Worm (Caenorhabditis elegans) whole organism, L1 larva: ENCODE results near the gene F35E8.13.
A peak's percentile ranks its signal among the peaks of the same experiment; 100 is the strongest.

ENCODE experiments used
- C16A3.4 ChIP-seq: fragments of 150-350 bp; optimal IDR thresholded peaks from 2 replicates; lab custom pipeline; 2014; ENCODE audit warnings: missing biosample characterization, missing genetic modification characterization
- Y116A8C.19 ChIP-seq: sonication (generic microtip); optimal IDR thresholded peaks from 2 replicates; lab custom pipeline; 2016; ENCODE audit warnings: missing compliant biosample characterization, missing genetic modification characterization, borderline replicate concordance
- alr-1 ChIP-seq: fragments of 200-800 bp; sonication (Bioruptor generic); optimal IDR thresholded peaks from 2 replicates; lab custom pipeline; 2018; ENCODE audit warnings: borderline replicate concordance, mild to moderate bottlenecking, missing genetic modification characterization, missing compliant biosample characterization
- ama-1 ChIP-seq: fragments of 150-350 bp; optimal IDR thresholded peaks from 2 replicates; lab custom pipeline; 2014
- ceh-63 ChIP-seq: fragments of 200-800 bp; sonication (Bioruptor generic); optimal IDR thresholded peaks from 2 replicates; lab custom pipeline; 2018; ENCODE audit warnings: mild to moderate bottlenecking, missing genetic modification characterization, missing compliant biosample characterization
- ceh-82 ChIP-seq, 3 experiments: fragments of 150-350 bp in 1 of 3; sonication (generic microtip) in 2 of 3; optimal IDR thresholded peaks; 2 replicates each; lab custom pipeline; 2014 to 2017; ENCODE audit warnings: missing biosample characterization in 3 of 3, missing genetic modification characterization in 3 of 3
- ceh-90 ChIP-seq: sonication (generic microtip); optimal IDR thresholded peaks from 2 replicates; lab custom pipeline; 2016; ENCODE audit warnings: missing genetic modification characterization, missing compliant biosample characterization
- dsc-1 ChIP-seq: sonication (generic microtip); optimal IDR thresholded peaks from 2 replicates; lab custom pipeline; 2016; ENCODE audit warnings: mild to moderate bottlenecking, missing genetic modification characterization, missing compliant biosample characterization
- efl-1 ChIP-seq, 4 experiments: fragments of 150-350 bp; optimal IDR thresholded peaks in 3 of 4; peaks in 1 of 4; 1 replicate in 1 of 4; 2 replicates in 3 of 4; lab custom pipeline; 2014; ENCODE audit warnings: missing biosample characterization in 2 of 4, missing genetic modification characterization in 2 of 4, missing genetic modification reagents in 2 of 4
- egl-27 ChIP-seq, 2 experiments: fragments of 150-350 bp in 1 of 2; sonication (generic microtip); optimal IDR thresholded peaks; 3 replicates each; lab custom pipeline; 2017 to 2018; ENCODE audit warnings: missing biosample characterization in 2 of 2, missing genetic modification characterization in 2 of 2, missing genetic modification reagents in 2 of 2
- ets-5 ChIP-seq: fragments of 200-800 bp; sonication (Bioruptor generic); IDR thresholded peaks from 2 replicates; pipeline ENCODE4 v1.3.6; 2022; ENCODE audit warnings: missing genetic modification characterization, missing compliant biosample characterization
- fkh-8 ChIP-seq: sonication (generic microtip); optimal IDR thresholded peaks from 2 replicates; lab custom pipeline; 2016; ENCODE audit warnings: mild to moderate bottlenecking, missing genetic modification characterization, missing compliant biosample characterization
- fos-1 ChIP-seq: fragments of 150-350 bp; optimal IDR thresholded peaks from 2 replicates; lab custom pipeline; 2014; ENCODE audit warnings: missing biosample characterization, missing genetic modification characterization
- grh-1 ChIP-seq: fragments of 200-800 bp; sonication (Bioruptor generic); IDR thresholded peaks from 2 replicates; pipeline ENCODE4 v1.3.6; 2022; ENCODE audit warnings: missing genetic modification reagents, missing genetic modification characterization, missing compliant biosample characterization
- hlh-4 ChIP-seq: sonication (generic microtip); optimal IDR thresholded peaks from 2 replicates; lab custom pipeline; 2016; ENCODE audit warnings: mild to moderate bottlenecking, missing genetic modification characterization, missing compliant biosample characterization
- lir-3 ChIP-seq: sonication (generic microtip); optimal IDR thresholded peaks from 2 replicates; lab custom pipeline; 2016; ENCODE audit warnings: mild to moderate bottlenecking, missing genetic modification characterization, moderate library complexity, missing compliant biosample characterization; ENCODE audit not compliant: poor library complexity
- lsy-2 ChIP-seq, 2 experiments: fragments of 150-350 bp; optimal IDR thresholded peaks; 2 replicates each; lab custom pipeline; 2014; ENCODE audit warnings: missing biosample characterization in 2 of 2, missing genetic modification characterization in 2 of 2
- mab-9 ChIP-seq: fragments of 200-800 bp; sonication (Bioruptor generic); IDR thresholded peaks from 2 replicates; pipeline ENCODE4 v1.3.6; 2022; ENCODE audit warnings: missing genetic modification reagents, missing genetic modification characterization, missing compliant biosample characterization
- mep-1 ChIP-seq: fragments of 150-350 bp; optimal IDR thresholded peaks from 2 replicates; lab custom pipeline; 2014; ENCODE audit warnings: missing biosample characterization, missing genetic modification characterization
- nhr-11 ChIP-seq: fragments of 150-350 bp; optimal IDR thresholded peaks from 2 replicates; lab custom pipeline; 2014; ENCODE audit warnings: missing biosample characterization, missing genetic modification characterization
- nhr-19 ChIP-seq: fragments of 200-800 bp; sonication (Bioruptor generic); conservative IDR thresholded peaks from 2 replicates; pipeline ENCODE4 v1.3.6; 2022; ENCODE audit warnings: missing genetic modification characterization, missing compliant biosample characterization
- nhr-20 ChIP-seq: sonication (generic microtip); optimal IDR thresholded peaks from 2 replicates; lab custom pipeline; 2016; ENCODE audit warnings: mild to moderate bottlenecking, missing genetic modification characterization, missing compliant biosample characterization
- nhr-76 ChIP-seq: sonication (generic microtip); optimal IDR thresholded peaks from 2 replicates; lab custom pipeline; 2017; ENCODE audit warnings: missing biosample characterization, missing genetic modification characterization
- nhr-84 ChIP-seq: sonication (generic microtip); optimal IDR thresholded peaks from 2 replicates; lab custom pipeline; 2017; ENCODE audit warnings: missing biosample characterization, missing genetic modification characterization
- nhr-90 ChIP-seq: sonication (generic microtip); optimal IDR thresholded peaks from 2 replicates; lab custom pipeline; 2016; ENCODE audit warnings: mild to moderate bottlenecking, missing genetic modification characterization, missing compliant biosample characterization; ENCODE audit not compliant: poor library complexity
- pag-3 ChIP-seq: sonication (generic microtip); optimal IDR thresholded peaks from 2 replicates; lab custom pipeline; 2017; ENCODE audit warnings: missing genetic modification characterization, mild to moderate bottlenecking, missing compliant biosample characterization, antibody characterized with exemption, borderline replicate concordance; ENCODE audit not compliant: insufficient read depth
- rnt-1 ChIP-seq: sonication (generic microtip); optimal IDR thresholded peaks from 2 replicates; lab custom pipeline; 2016; ENCODE audit warnings: mild to moderate bottlenecking, missing genetic modification characterization, moderate library complexity, missing compliant biosample characterization
- skn-1 ChIP-seq: fragments of 150-350 bp; optimal IDR thresholded peaks from 2 replicates; lab custom pipeline; 2014; ENCODE audit warnings: missing biosample characterization, missing genetic modification characterization
- snpc-4 ChIP-seq: fragments of 150-350 bp; optimal IDR thresholded peaks from 2 replicates; lab custom pipeline; 2014; ENCODE audit warnings: missing biosample characterization, missing genetic modification characterization
- sup-37 ChIP-seq: fragments of 200-800 bp; sonication (Bioruptor generic); optimal IDR thresholded peaks from 2 replicates; lab custom pipeline; 2018; ENCODE audit warnings: mild to moderate bottlenecking, missing genetic modification characterization, missing compliant biosample characterization
- tbx-2 ChIP-seq: sonication (generic microtip); optimal IDR thresholded peaks from 2 replicates; lab custom pipeline; 2016; ENCODE audit warnings: missing genetic modification characterization, missing compliant biosample characterization
- unc-130 ChIP-seq: fragments of 150-350 bp; optimal IDR thresholded peaks from 2 replicates; lab custom pipeline; 2017; ENCODE audit warnings: missing biosample characterization, missing genetic modification characterization, inconsistent platforms
- unc-86 ChIP-seq: sonication (generic microtip); optimal IDR thresholded peaks from 2 replicates; lab custom pipeline; 2016; ENCODE audit warnings: missing genetic modification characterization, missing compliant biosample characterization
- unc-98 ChIP-seq: fragments of 200-800 bp; sonication (Bioruptor generic); IDR thresholded peaks from 2 replicates; pipeline ENCODE4 v1.3.6; 2022; ENCODE audit warnings: missing genetic modification characterization, missing compliant biosample characterization
- vab-15 ChIP-seq: sonication (generic microtip); optimal IDR thresholded peaks from 2 replicates; lab custom pipeline; 2017; ENCODE audit warnings: missing genotype, mild to moderate bottlenecking, missing genetic modification characterization, missing compliant biosample characterization
- zip-4 ChIP-seq: fragments of 200-800 bp; sonication (Bioruptor generic); optimal IDR thresholded peaks from 2 replicates; lab custom pipeline; 2018; ENCODE audit warnings: mild to moderate bottlenecking, missing genetic modification characterization, moderate library complexity, missing compliant biosample characterization
- ztf-4 ChIP-seq: fragments of 150-350 bp; optimal IDR thresholded peaks from 2 replicates; lab custom pipeline; 2014; ENCODE audit warnings: missing biosample characterization, missing genetic modification characterization

The F35E8.13 gene

ce11 chrV:15940254-15940653 lies 17.2 kb downstream of the F35E8.13 start, which contains the start of gene srw-55:
TSS of gene srw-55 (minus strand) at chrV:15940354.
- no peak for TF ChIP-seq egl-27 (tag; optimal IDR thresholded peaks at IDR 0.05; lab: Kevin White, UChicago)
- no peak for TF ChIP-seq unc-98 (GFP tag; lab: Robert Waterston, UW)

DNA sequence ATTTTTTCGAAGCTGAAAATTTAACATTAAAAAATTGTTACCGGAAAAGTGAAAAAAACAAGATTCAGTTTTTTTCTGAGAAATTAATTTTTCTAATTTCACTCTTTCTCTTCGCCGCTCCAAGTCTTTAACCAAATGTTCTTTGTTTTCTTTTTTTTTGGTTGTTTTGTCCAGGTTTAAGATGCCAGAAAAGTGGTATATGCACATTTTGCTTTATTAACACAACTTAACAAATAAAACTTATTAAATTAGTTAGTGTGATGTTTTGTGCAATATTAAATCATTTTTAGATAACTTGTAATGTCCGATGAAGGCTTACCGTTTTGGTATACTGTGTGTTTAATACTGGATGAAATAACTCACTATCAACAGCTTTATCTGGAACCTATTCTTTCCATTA lies 20.0 kb downstream of the F35E8.13 start, which contains the start of gene srw-53:
Gene srw-53, plus strand, starts transcription at position 301 of the 400 bp plus-strand sequence.
- TF ChIP-seq mab-9 (GFP tag; lab: Robert Waterston, UW) (no peak), nhr-84 (no peak), unc-86 (no peak), alr-1 (tag; lab: Kevin White, UChicago) (no peak), zip-4 (GFP tag; lab: Kevin White, UChicago) (no peak), nhr-20 (tag; lab: Kevin White, UChicago) (no peak), nhr-90 (tag; lab: Kevin White, UChicago) (no peak), hlh-4 (tag; lab: Kevin White, UChicago) (no peak), ceh-90 (tag; lab: Kevin White, UChicago) (no peak), nhr-19 (GFP tag; lab: Robert Waterston, UW) (no peak), mep-1 (tag; lab: Kevin White, UChicago) (no peak), lir-3 (tag; lab: Kevin White, UChicago) (no peak), fkh-8 (tag; lab: Kevin White, UChicago) (no peak), C16A3.4 (tag; lab: Kevin White, UChicago) (no peak), rnt-1 (tag; lab: Kevin White, UChicago) (no peak), fos-1 (tag; lab: Kevin White, UChicago) (no peak), vab-15 (tag; lab: Kevin White, UChicago) (no peak), pag-3 (tag; lab: Kevin White, UChicago) (no peak), snpc-4 (tag; lab: Kevin White, UChicago) (no peak), unc-98 (GFP tag; lab: Robert Waterston, UW) (no peak)

DNA sequence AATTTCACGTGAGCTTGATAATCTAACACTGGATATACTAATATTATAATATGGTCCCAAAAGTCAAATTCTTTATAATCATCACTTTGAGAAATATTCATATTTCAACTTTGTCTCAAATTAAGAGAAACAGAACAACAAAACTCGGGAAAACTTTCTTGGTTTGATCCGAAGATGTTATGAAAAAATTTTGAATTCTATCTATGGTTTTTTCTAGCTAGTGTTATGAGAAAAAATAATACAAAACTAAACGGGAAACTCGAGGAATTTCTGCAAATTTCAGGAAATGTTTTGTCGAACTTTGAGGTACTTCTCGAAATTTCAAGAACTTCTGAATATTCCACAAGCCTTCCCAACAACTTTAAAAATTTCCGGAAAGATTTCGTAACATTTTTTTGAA lies 27.8 kb downstream of the F35E8.13 start, which contains the start of gene srw-59:
Gene srw-59, minus strand, starts transcription at position 101 of the 400 bp plus-strand sequence.
- TF ChIP-seq nhr-90 (tag; lab: Kevin White, UChicago) (no peak), mab-9 (GFP tag; lab: Robert Waterston, UW) (no peak), nhr-11 (no peak), ceh-82 (tag; optimal IDR thresholded peaks at IDR 0.05; lab: Kevin White, UChicago) (no peak), mep-1 (tag; lab: Kevin White, UChicago) (no peak), ets-5 (GFP tag; lab: Robert Waterston, UW) (no peak), ceh-63 (GFP tag; lab: Kevin White, UChicago) (no peak), ama-1 (lab: Kevin White, UChicago) (no peak), lsy-2 (tag; optimal IDR thresholded peaks at IDR 0.05; lab: Kevin White, UChicago) (no peak), dsc-1 (no peak)

- TF ChIP-seq efl-1 (optimal IDR thresholded peaks at IDR 0.05; lab: Kevin White, UChicago) = no peak
- peak in 1 of 2 experiments; percentile 61 for TF ChIP-seq efl-1 (GFP tag; optimal IDR thresholded peaks at IDR 0.05 in 1 of 2; lab: Kevin White, UChicago)
- no peak for TF ChIP-seq tbx-2 (tag; lab: Kevin White, UChicago)
- TF ChIP-seq, all 84 proteins: peak for 1
Observed at ce11 chrV:15952762-15953161, 29.7 kb downstream of the F35E8.13 start, which contains the start of gene srw-56. TSS of gene srw-56 (minus strand) at chrV:15952862.

DNA sequence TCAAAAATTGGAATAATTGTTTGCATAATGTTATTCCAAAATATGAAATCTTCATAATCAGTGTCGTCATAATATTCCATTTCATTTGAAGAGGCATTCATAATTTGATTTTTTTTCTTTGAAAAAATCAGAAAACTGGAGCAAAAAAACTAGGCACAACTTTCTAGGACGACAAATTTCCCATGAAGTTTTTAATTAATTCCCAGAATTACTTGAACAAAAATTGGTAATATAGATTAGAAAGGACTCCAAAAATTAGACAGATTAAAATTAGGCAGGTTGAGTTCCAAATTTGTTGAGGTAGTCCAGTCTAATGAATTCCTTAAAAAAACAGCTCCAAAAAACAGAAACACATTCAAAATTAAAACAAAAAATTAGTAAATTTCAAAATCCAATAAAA lies 31.9 kb downstream of the F35E8.13 start, which contains the start of gene srw-57:
Gene srw-57, minus strand, starts transcription at position 101 of the 400 bp plus-strand sequence.
- TF ChIP-seq sup-37 (GFP tag; lab: Kevin White, UChicago) = no peak
- no peak for TF ChIP-seq ztf-4
- TF ChIP-seq efl-1 (optimal IDR thresholded peaks at IDR 0.05; lab: Kevin White, UChicago) = no peak
- TF ChIP-seq efl-1 (GFP tag; optimal IDR thresholded peaks at IDR 0.05 in 1 of 2; lab: Kevin White, UChicago) = no peak
- no peak for TF ChIP-seq unc-130 (tag; lab: Kevin White, UChicago)
- no peak for TF ChIP-seq skn-1 (tag; lab: Kevin White, UChicago)
- no peak for TF ChIP-seq nhr-76
- TF ChIP-seq egl-27 (tag; optimal IDR thresholded peaks at IDR 0.05; lab: Kevin White, UChicago) = no peak
- no peak for TF ChIP-seq vab-15 (tag; lab: Kevin White, UChicago)
- no peak for TF ChIP-seq Y116A8C.19 (tag; lab: Kevin White, UChicago)
- no peak for TF ChIP-seq grh-1 (GFP tag; lab: Robert Waterston, UW)
